Fruit fly (Drosophila melanogaster): ENCODE results near the gene trc.
A peak's percentile ranks its signal among the peaks of the same experiment; 100 is the strongest.

trc gene

dm6 chr3L:19787632-19788031 lies 46.5 kb downstream of the trc start:
- TF ChIP-seq Dp (GFP tag; optimal IDR thresholded peaks at IDR 0.05): no peak
- no peak for TF ChIP-seq HLH3B (GFP tag; IDR thresholded peaks at IDR 0.05)
- no peak for TF ChIP-seq zen2 (GFP tag; IDR thresholded peaks at IDR 0.05; ENCODE audit: partially characterized antibody)
- TF ChIP-seq B-H1 (GFP tag; IDR thresholded peaks at IDR 0.05): no peak
- TF ChIP-seq chn (GFP tag; optimal IDR thresholded peaks at IDR 0.05): no peak
- TF ChIP-seq Camta (GFP tag; optimal IDR thresholded peaks at IDR 0.05): no peak
- TF ChIP-seq Gsc (GFP tag; IDR thresholded peaks at IDR 0.05): no peak
- TF ChIP-seq ci (GFP tag; IDR thresholded peaks at IDR 0.05): no peak
- TF ChIP-seq salm (tag; optimal IDR thresholded peaks at IDR 0.05): no peak
- TF ChIP-seq chm (GFP tag; IDR thresholded peaks at IDR 0.05): no peak
- peak; percentile 50 for TF ChIP-seq exex (tag; optimal IDR thresholded peaks at IDR 0.05)
- TF ChIP-seq scrt (GFP tag; optimal IDR thresholded peaks at IDR 0.05): no peak
- TF ChIP-seq E2f2 (GFP tag; IDR thresholded peaks at IDR 0.05): no peak
- TF ChIP-seq Pdp1 (GFP tag; optimal IDR thresholded peaks at IDR 0.05): no peak
- no peak for TF ChIP-seq gsb-n (tag; optimal IDR thresholded peaks at IDR 0.05)
- no peak for TF ChIP-seq CG7271 (tag; optimal IDR thresholded peaks at IDR 0.05)
- TF ChIP-seq CG32532 (GFP tag; IDR thresholded peaks at IDR 0.05): 0 out of 2 replicates have a peak, but pooled peaks have one; percentile 7
- TF ChIP-seq sug (tag; optimal IDR thresholded peaks at IDR 0.05): peak; percentile 70
- peak; percentile 21 for TF ChIP-seq CG34376 (GFP tag; optimal IDR thresholded peaks at IDR 0.05)
- TF ChIP-seq Atf3 (GFP tag; optimal IDR thresholded peaks at IDR 0.05): no peak
- no peak for TF ChIP-seq CG4730 (GFP tag; IDR thresholded peaks at IDR 0.05)
- no peak for TF ChIP-seq slou (GFP tag; optimal IDR thresholded peaks at IDR 0.05)
- TF ChIP-seq CG31365 (tag; optimal IDR thresholded peaks at IDR 0.05): no peak
- no peak for TF ChIP-seq CG14710 (tag; optimal IDR thresholded peaks at IDR 0.05)
- TF ChIP-seq gce (GFP tag; IDR thresholded peaks at IDR 0.05): no peak
- no peak for TF ChIP-seq lbe (GFP tag; optimal IDR thresholded peaks at IDR 0.05)
- TF ChIP-seq CG12769 (tag; optimal IDR thresholded peaks at IDR 0.05): peak; percentile 18
- TF ChIP-seq CG31441 (GFP tag; IDR thresholded peaks at IDR 0.05): no peak
- TF ChIP-seq nerfin-1 (tag; optimal IDR thresholded peaks at IDR 0.05): no peak
- TF ChIP-seq mirr (GFP tag; optimal IDR thresholded peaks at IDR 0.05): peak; percentile 40
- TF ChIP-seq bcd (GFP tag; optimal IDR thresholded peaks at IDR 0.05): no peak
- no peak for TF ChIP-seq Vsx1 (GFP tag; optimal IDR thresholded peaks at IDR 0.05)
- TF ChIP-seq CG15479 (GFP tag; optimal IDR thresholded peaks at IDR 0.05): peak; percentile 30
- TF ChIP-seq B-H2 (GFP tag; optimal IDR thresholded peaks at IDR 0.05): peak; percentile 13
- no peak for TF ChIP-seq CG17802 (tag; optimal IDR thresholded peaks at IDR 0.05)
- TF ChIP-seq MTF-1 (GFP tag; optimal IDR thresholded peaks at IDR 0.05; ENCODE audit: borderline replicate concordance): no peak
- peak; percentile 36; the same call in 1 of the 2 replicates for TF ChIP-seq rib (GFP tag; IDR thresholded peaks at IDR 0.05)
- no peak for TF ChIP-seq br (optimal IDR thresholded peaks at IDR 0.05)
- no peak for TF ChIP-seq Mad (GFP tag; optimal IDR thresholded peaks at IDR 0.05)
- peak; percentile 84 for TF ChIP-seq grn (GFP tag; optimal IDR thresholded peaks at IDR 0.05)
- peak; percentile 46 for TF ChIP-seq CG10543 (GFP tag; optimal IDR thresholded peaks at IDR 0.05)
- TF ChIP-seq Gug (GFP tag; IDR thresholded peaks at IDR 0.05): no peak
- peak; percentile 71 for TF ChIP-seq Med (GFP tag)
- TF ChIP-seq CG11093 (GFP tag; IDR thresholded peaks at IDR 0.05): no peak
- TF ChIP-seq Six4 (GFP tag; optimal IDR thresholded peaks at IDR 0.05): no peak
- TF ChIP-seq knrl (GFP tag; IDR thresholded peaks at IDR 0.05; ENCODE audit: partially characterized antibody): no peak
- TF ChIP-seq CG13775 (GFP tag; optimal IDR thresholded peaks at IDR 0.05): no peak
- no peak for TF ChIP-seq klu (GFP tag; IDR thresholded peaks at IDR 0.05)
- no peak for TF ChIP-seq pum (GFP tag; optimal IDR thresholded peaks at IDR 0.05)
- no peak for TF ChIP-seq CG9215 (GFP tag; IDR thresholded peaks at IDR 0.05)
- no peak for TF ChIP-seq CG17361 (GFP tag; IDR thresholded peaks at IDR 0.05)
- no peak for TF ChIP-seq CG6813 (GFP tag; optimal IDR thresholded peaks at IDR 0.05)
